Worm (Caenorhabditis elegans): ENCODE data around the gene ztf-31.

The ztf-31 gene

DNA sequence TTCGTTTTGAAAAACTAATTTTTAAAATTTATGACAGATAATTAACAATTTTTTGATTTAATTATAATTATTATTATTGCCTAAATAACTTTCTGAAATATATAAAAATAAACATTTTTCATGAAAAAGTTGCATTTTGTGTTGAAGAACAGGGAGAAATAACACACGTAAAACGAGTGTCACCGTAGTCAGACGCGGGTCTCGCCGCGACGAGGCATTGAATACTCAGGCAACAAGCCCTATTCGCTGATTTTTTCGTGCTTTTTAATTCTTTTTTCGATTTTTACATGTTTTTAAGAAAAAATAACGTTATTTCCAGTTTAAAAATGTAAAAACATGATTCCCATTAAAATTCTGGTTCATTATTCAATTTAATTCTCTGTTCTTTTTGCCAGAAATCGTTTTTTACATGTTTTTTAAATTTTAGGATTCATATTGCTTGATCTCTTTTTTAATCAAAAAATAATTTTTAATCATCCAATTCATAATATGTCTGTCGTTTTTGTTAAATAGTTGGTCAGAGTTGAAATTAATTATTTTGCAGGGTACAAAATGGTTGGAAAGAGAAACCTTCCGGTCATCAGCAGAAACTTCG, 33.2 kb upstream of the ztf-31 start, which contains the start of gene rpl-6 (continued):
- TF ChIP-seq repo-1 (tag; optimal IDR thresholded peaks at IDR 0.05) (no peak), F33H1.4 (GFP tag; IDR thresholded peaks at IDR 0.05) (peak; percentile 98), egl-44 (GFP tag; IDR thresholded peaks at IDR 0.05) (no peak), fkh-3 (tag; optimal IDR thresholded peaks at IDR 0.05) (no peak), ekl-4 (GFP tag; IDR thresholded peaks at IDR 0.05) (peak; percentile 86), ztf-22 (GFP tag; optimal IDR thresholded peaks at IDR 0.05) (no peak), F55B11.4 (tag; optimal IDR thresholded peaks at IDR 0.05; ENCODE audit: borderline replicate concordance, insufficient read depth) (no peak), somi-1 (GFP tag; optimal IDR thresholded peaks at IDR 0.05) (no peak), snpc-3.4 (tag; optimal IDR thresholded peaks at IDR 0.05) (peak; percentile 85), ets-4 (GFP tag; optimal IDR thresholded peaks at IDR 0.05) (no peak), C17E4.6 (GFP tag; IDR thresholded peaks at IDR 0.05) (no peak), lin-26 (GFP tag; IDR thresholded peaks at IDR 0.05) (no peak), zim-3 (tag; optimal IDR thresholded peaks at IDR 0.05) (no peak), snpc-1.3 (tag; optimal IDR thresholded peaks at IDR 0.05; ENCODE audit: insufficient read depth) (peak; percentile 76), dpff-1 (tag; optimal IDR thresholded peaks at IDR 0.05) (no peak), mcd-1 (GFP tag; IDR thresholded peaks at IDR 0.05) (peak; percentile 81), cebp-2 (GFP tag; IDR thresholded peaks at IDR 0.05) (no peak), madf-8 (GFP tag; conservative IDR thresholded peaks at IDR 0.05) (peak; percentile 54), efl-1 (GFP tag; optimal IDR thresholded peaks at IDR 0.05) (peak; percentile 68), ceh-40 (GFP tag; IDR thresholded peaks at IDR 0.05) (no peak), unc-62 (GFP tag; optimal IDR thresholded peaks at IDR 0.05) (no peak), lin-35 (GFP tag; optimal IDR thresholded peaks at IDR 0.05) (peak in 1 of 3 experiments; percentile 86), attf-5 (GFP tag; optimal IDR thresholded peaks at IDR 0.05) (peak; percentile 64), athp-1 (tag; optimal IDR thresholded peaks at IDR 0.05) (no peak), nhr-90 (tag; optimal IDR thresholded peaks at IDR 0.05) (no peak), B0035.1 (tag; optimal IDR thresholded peaks at IDR 0.05) (no peak), ztf-18 (tag; optimal IDR thresholded peaks at IDR 0.05) (peak; percentile 47), F22D6.2 (tag; optimal IDR thresholded peaks at IDR 0.05) (no peak), C06A6.2 (GFP tag; conservative IDR thresholded peaks at IDR 0.05) (no peak; the same call in 1 of the 2 replicates), ZK185.1 (tag; optimal IDR thresholded peaks at IDR 0.05; ENCODE audit: poor library complexity, severe bottlenecking) (peak; percentile 65), mxl-1 (tag; optimal IDR thresholded peaks at IDR 0.05) (no peak), hmg-1.2 (GFP tag; IDR thresholded peaks at IDR 0.05) (peak; percentile 86), rcor-1 (GFP tag; IDR thresholded peaks at IDR 0.05) (peak; percentile 73), aptf-3 (GFP tag; IDR thresholded peaks at IDR 0.05) (no peak), bed-1 (GFP tag; IDR thresholded peaks at IDR 0.05) (no peak), Y67H2A.10 (GFP tag; conservative IDR thresholded peaks at IDR 0.05) (peak; percentile 59), xnd-1 (tag; optimal IDR thresholded peaks at IDR 0.05) (peak; percentile 1), lin-54 (GFP tag; optimal IDR thresholded peaks at IDR 0.05) (peak; percentile 80), hlh-26 (GFP tag; conservative IDR thresholded peaks at IDR 0.05) (no peak), attf-6 (GFP tag; IDR thresholded peaks at IDR 0.05) (no peak), F39B2.1 (GFP tag; IDR thresholded peaks at IDR 0.05) (no peak), nfyb-1 (GFP tag; IDR thresholded peaks at IDR 0.05) (no peak), attf-3 (GFP tag; conservative IDR thresholded peaks at IDR 0.05) (peak; percentile 74), B0019.2 (GFP tag; conservative IDR thresholded peaks at IDR 0.05) (no peak; the same call in 1 of the 2 replicates), nhr-120 (GFP tag; IDR thresholded peaks at IDR 0.05) (no peak), F10E7.11 (tag; optimal IDR thresholded peaks at IDR 0.05) (no peak), ceh-91 (GFP tag; IDR thresholded peaks at IDR 0.05) (peak; percentile 82), madf-6 (GFP tag; IDR thresholded peaks at IDR 0.05) (peak; percentile 83), madf-3 (GFP tag; IDR thresholded peaks at IDR 0.05) (peak; percentile 84)

All from whole organism, young adult.